Worm (Caenorhabditis elegans) whole organism, early embryonic: ENCODE measurements around the gene F31F7.2.

Experiments used
- F13C5.2 ChIP-seq: sonication (generic microtip); optimal IDR thresholded peaks from 2 replicates; lab custom pipeline; 2017; ENCODE audit warnings: mild to moderate bottlenecking, missing genetic modification characterization, inconsistent platforms, missing compliant biosample characterization
- ama-1 ChIP-seq: fragments of 150-350 bp; optimal IDR thresholded peaks from 2 replicates; lab custom pipeline; 2014
- ets-7 ChIP-seq: sonication (generic microtip); optimal IDR thresholded peaks from 2 replicates; lab custom pipeline; 2016; ENCODE audit warnings: missing genotype, missing genetic modification characterization, missing compliant biosample characterization
- flt-1 ChIP-seq: fragments of 200-800 bp; sonication (Bioruptor generic); IDR thresholded peaks from 2 replicates; pipeline ENCODE4 v1.3.6; 2022; ENCODE audit warnings: missing genetic modification characterization, missing compliant biosample characterization
- hmbx-1 ChIP-seq: sonication (generic microtip); optimal IDR thresholded peaks from 2 replicates; lab custom pipeline; 2016; ENCODE audit warnings: mild to moderate bottlenecking, missing genetic modification characterization, missing compliant biosample characterization
- hnd-1 ChIP-seq: sonication (generic microtip); optimal IDR thresholded peaks from 2 replicates; lab custom pipeline; 2016; ENCODE audit warnings: missing genetic modification characterization, missing compliant biosample characterization
- pes-1 ChIP-seq: fragments of 200-800 bp; sonication (Bioruptor generic); IDR thresholded peaks from 2 replicates; pipeline ENCODE4 v1.3.6; 2022; ENCODE audit warnings: missing genetic modification reagents, missing genetic modification characterization, missing compliant biosample characterization
- scrt-1 ChIP-seq: fragments of 200-800 bp; sonication (Bioruptor generic); IDR thresholded peaks from 2 replicates; pipeline ENCODE4 v1.3.6; 2022; ENCODE audit warnings: missing genetic modification characterization, missing compliant biosample characterization
- sea-1 ChIP-seq: fragments of 200-800 bp; sonication (Bioruptor generic); conservative IDR thresholded peaks from 2 replicates; pipeline ENCODE4 v1.3.6; 2022; ENCODE audit warnings: missing genetic modification characterization, missing compliant biosample characterization
- tbx-11 ChIP-seq: fragments of 200-800 bp; sonication (Bioruptor generic); IDR thresholded peaks from 2 replicates; pipeline ENCODE4 v1.3.6; 2022; ENCODE audit warnings: missing genetic modification characterization, missing compliant biosample characterization
- tbx-37 ChIP-seq: fragments of 200-800 bp; sonication (Bioruptor generic); conservative IDR thresholded peaks from 2 replicates; pipeline ENCODE4 v1.3.6; 2022; ENCODE audit warnings: missing genetic modification reagents, missing genetic modification characterization, missing compliant biosample characterization
- tra-4 ChIP-seq: sonication (generic microtip); optimal IDR thresholded peaks from 2 replicates; lab custom pipeline; 2017; ENCODE audit warnings: missing genetic modification characterization, missing compliant biosample characterization

- no peak for TF ChIP-seq ama-1 (lab: Kevin White, UChicago)
- TF ChIP-seq sea-1 (GFP tag; lab: Robert Waterston, UW): no peak
- TF ChIP-seq tbx-11 (GFP tag; lab: Robert Waterston, UW): no peak
- no peak for TF ChIP-seq hnd-1 (tag; lab: Kevin White, UChicago)
- no peak for TF ChIP-seq pes-1
- no peak for TF ChIP-seq flt-1 (GFP tag; lab: Robert Waterston, UW)
- no peak for TF ChIP-seq tbx-37 (GFP tag; lab: Robert Waterston, UW)
- no peak for TF ChIP-seq hmbx-1 (tag; lab: Kevin White, UChicago)
- TF ChIP-seq F13C5.2 (tag; lab: Kevin White, UChicago): no peak
- no peak for TF ChIP-seq ets-7
- no peak for TF ChIP-seq tra-4 (tag; lab: Kevin White, UChicago)
- TF ChIP-seq scrt-1 (GFP tag; lab: Robert Waterston, UW): no peak
Observed at ce11 chrV:6321733-6322198, 51.1 kb downstream of the F31F7.2 start, which contains the start of gene T28C12.15.
